Fruit fly (Drosophila melanogaster) whole organism: ENCODE measurements around the gene CG13282.

Experiments
- EcR ChIP-seq, 2 experiments: fragments of >200 bp; optimal IDR thresholded peaks; 2 replicates each; lab custom pipeline; 2017; ENCODE audit warnings: missing biosample characterization in 2 of 2, missing genetic modification characterization in 2 of 2, missing genetic modification reagents in 2 of 2
- pan ChIP-seq: fragments of >200 bp; optimal IDR thresholded peaks from 2 replicates; lab custom pipeline; 2017
- psq ChIP-seq: fragments of >200 bp; optimal IDR thresholded peaks from 2 replicates; lab custom pipeline; 2017
- usp ChIP-seq: fragments of >200 bp; optimal IDR thresholded peaks from 2 replicates; lab custom pipeline; 2017; ENCODE audit warnings: missing biosample characterization, missing genetic modification characterization, mixed read lengths

- TF ChIP-seq pan (lab: Kevin White, UChicago) (peak; percentile 66), psq (lab: Kevin White, UChicago) (no peak), EcR (GFP tag; optimal IDR thresholded peaks at IDR 0.05; lab: Kevin White, UChicago) (no peak), usp (GFP tag; lab: Kevin White, UChicago) (no peak)
These were observed 8.2 kb upstream of the CG13282 start for dm6 chr2L:16842505-16842904.
